Fruit fly (Drosophila melanogaster): ENCODE measurements around the gene Vps15.

Gene Vps15

DNA sequence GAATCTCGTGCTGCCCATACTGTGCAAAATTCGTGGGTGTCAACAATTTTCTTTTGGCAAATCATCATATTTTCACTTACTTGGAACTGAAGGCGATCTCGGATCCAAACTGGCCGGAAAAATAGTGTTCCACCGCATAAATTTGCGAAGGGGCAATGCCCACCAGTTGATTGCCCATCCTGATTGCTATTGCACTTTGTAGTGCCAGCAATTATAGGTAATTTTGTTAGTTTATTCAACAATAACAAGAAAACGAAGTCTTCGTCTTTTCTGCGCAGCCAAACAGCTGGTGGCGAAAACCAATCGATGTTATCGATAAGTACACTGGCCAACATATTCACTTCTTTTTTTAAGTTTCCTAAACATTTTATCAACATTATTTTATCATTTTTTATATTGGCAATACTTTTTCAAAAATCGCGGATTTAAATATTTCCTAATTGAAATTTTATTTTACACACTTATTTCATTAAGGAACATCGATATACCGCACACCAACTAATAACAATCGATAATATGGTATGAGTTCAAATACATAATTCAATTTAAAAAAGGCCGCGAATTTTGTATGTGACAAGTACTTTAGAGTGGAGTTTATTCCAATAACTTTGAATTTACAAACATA, at the start of gene Vps15 (continued):
- TF ChIP-seq CG2120 (GFP tag; optimal IDR thresholded peaks at IDR 0.05) = peak; percentile 88
- peak; percentile 82 for TF ChIP-seq CG15601 (tag; optimal IDR thresholded peaks at IDR 0.05)
- TF ChIP-seq chm (GFP tag; IDR thresholded peaks at IDR 0.05) = peak; percentile 58; the same call in 1 of the 2 replicates
- TF ChIP-seq CG17829 (tag; optimal IDR thresholded peaks at IDR 0.05) = peak; percentile 88
- peak; percentile 92 for TF ChIP-seq unc-4 (GFP tag; IDR thresholded peaks at IDR 0.05; ENCODE audit: partially characterized antibody)
- peak; percentile 48 for TF ChIP-seq CG1603 (tag; optimal IDR thresholded peaks at IDR 0.05)
- peak; percentile 85 for TF ChIP-seq CG13624 (GFP tag; optimal IDR thresholded peaks at IDR 0.05)
- TF ChIP-seq Ada2b (GFP tag; IDR thresholded peaks at IDR 0.05) = peak; percentile 60
- no peak for TF ChIP-seq pb (GFP tag; optimal IDR thresholded peaks at IDR 0.05)
- peak; percentile 38 for TF ChIP-seq dm (GFP tag; optimal IDR thresholded peaks at IDR 0.05)
- TF ChIP-seq CG13296 (GFP tag; optimal IDR thresholded peaks at IDR 0.05) = peak; percentile 81
- TF ChIP-seq peb (GFP tag; IDR thresholded peaks at IDR 0.05) = peak; percentile 62; the same call in 1 of the 2 replicates
- TF ChIP-seq chn (GFP tag; optimal IDR thresholded peaks at IDR 0.05) = peak; percentile 42
- peak; percentile 74 for TF ChIP-seq CG18476 (GFP tag; optimal IDR thresholded peaks at IDR 0.05)
- peak; percentile 82 for TF ChIP-seq hb (GFP tag; IDR thresholded peaks at IDR 0.05; ENCODE audit: partially characterized antibody)
- TF ChIP-seq Usf (GFP tag; optimal IDR thresholded peaks at IDR 0.05) = no peak
- TF ChIP-seq CG32532 (GFP tag; IDR thresholded peaks at IDR 0.05) = peak; percentile 80
- peak; percentile 94 for TF ChIP-seq CG2116 (GFP tag; optimal IDR thresholded peaks at IDR 0.05)
- no peak for TF ChIP-seq ap (GFP tag; IDR thresholded peaks at IDR 0.05)
- TF ChIP-seq Hsf (GFP tag; optimal IDR thresholded peaks at IDR 0.05) = peak; percentile 76
- peak; percentile 28 for TF ChIP-seq eyg (GFP tag; optimal IDR thresholded peaks at IDR 0.05)
- TF ChIP-seq tx (GFP tag; optimal IDR thresholded peaks at IDR 0.05) = peak; percentile 29
- TF ChIP-seq crol (GFP tag; IDR thresholded peaks at IDR 0.05) = no peak
- TF ChIP-seq fd3F (GFP tag; optimal IDR thresholded peaks at IDR 0.05) = peak; percentile 70
- peak; percentile 5 for TF ChIP-seq Bdp1 (GFP tag; optimal IDR thresholded peaks at IDR 0.05)
- TF ChIP-seq Atf-2 (GFP tag; optimal IDR thresholded peaks at IDR 0.05) = peak; percentile 44
- TF ChIP-seq sqz (GFP tag; optimal IDR thresholded peaks at IDR 0.05) = no peak
- TF ChIP-seq Max (GFP tag; optimal IDR thresholded peaks at IDR 0.05) = peak; percentile 71
- peak; percentile 69 for TF ChIP-seq CrebB (tag; optimal IDR thresholded peaks at IDR 0.05)
- peak; percentile 80 for TF ChIP-seq CG17328 (GFP tag; IDR thresholded peaks at IDR 0.05)
- TF ChIP-seq CG5953 (GFP tag; IDR thresholded peaks at IDR 0.05) = 0 out of 2 replicates have a peak, but pooled peaks have one; percentile 6
- TF ChIP-seq Lim3 (GFP tag; IDR thresholded peaks at IDR 0.05) = no peak
- TF ChIP-seq danr (GFP tag; IDR thresholded peaks at IDR 0.05) = no peak
- peak; percentile 74 for TF ChIP-seq tin (GFP tag; optimal IDR thresholded peaks at IDR 0.05)
- TF ChIP-seq Ets97D (GFP tag; optimal IDR thresholded peaks at IDR 0.05) = peak; percentile 55
- peak; percentile 74 for TF ChIP-seq knrl (GFP tag; IDR thresholded peaks at IDR 0.05; ENCODE audit: partially characterized antibody)
- TF ChIP-seq CG8924 (tag; optimal IDR thresholded peaks at IDR 0.05) = peak; percentile 82
- TF ChIP-seq z (GFP tag; IDR thresholded peaks at IDR 0.05) = no peak
- peak; percentile 54 for TF ChIP-seq pzg (GFP tag; optimal IDR thresholded peaks at IDR 0.05)
- TF ChIP-seq CG31365 (tag; optimal IDR thresholded peaks at IDR 0.05) = no peak
- peak; percentile 58 for TF ChIP-seq HHEX (GFP tag; optimal IDR thresholded peaks at IDR 0.05)
- peak; percentile 77 for TF ChIP-seq mam (GFP tag; optimal IDR thresholded peaks at IDR 0.05)
- TF ChIP-seq Doc2 (GFP tag; IDR thresholded peaks at IDR 0.05) = no peak
- peak; percentile 64 for TF ChIP-seq ranshi (GFP tag; IDR thresholded peaks at IDR 0.05)
- no peak for TF ChIP-seq sc (optimal IDR thresholded peaks at IDR 0.05)
- TF ChIP-seq sc (GFP tag; optimal IDR thresholded peaks at IDR 0.05) = no peak
- TF ChIP-seq CG2889 (GFP tag; IDR thresholded peaks at IDR 0.05) = peak; percentile 89
- peak; percentile 5 for TF ChIP-seq Atf3 (GFP tag; optimal IDR thresholded peaks at IDR 0.05)
- TF ChIP-seq BEAF-32 (GFP tag; optimal IDR thresholded peaks at IDR 0.05) = peak; percentile 83
- TF ChIP-seq bbx (GFP tag; IDR thresholded peaks at IDR 0.05; ENCODE audit: partially characterized antibody) = peak; percentile 73
- peak; percentile 76 for TF ChIP-seq dmrt99B (tag; optimal IDR thresholded peaks at IDR 0.05)

Data from whole organism, embryonic.